Fruit fly (Drosophila melanogaster): ENCODE measurements around the gene Pde1c.
A peak's percentile ranks its signal among the peaks of the same experiment; 100 is the strongest.

Pde1c gene

dm6 chr2L:11973145-11973738 lies 44.9 kb upstream of the Pde1c start:
- TF ChIP-seq CG15011 (GFP tag; optimal IDR thresholded peaks at IDR 0.05) (no peak), Six4 (GFP tag; optimal IDR thresholded peaks at IDR 0.05) (no peak), btn (GFP tag; optimal IDR thresholded peaks at IDR 0.05) (no peak), al (GFP tag; IDR thresholded peaks at IDR 0.05) (no peak), sna (GFP tag; IDR thresholded peaks at IDR 0.05; ENCODE audit: partially characterized antibody) (no peak), CG4360 (GFP tag; IDR thresholded peaks at IDR 0.05) (peak; percentile 85), ems (GFP tag; optimal IDR thresholded peaks at IDR 0.05) (no peak), tx (GFP tag; optimal IDR thresholded peaks at IDR 0.05) (no peak), lilli (GFP tag; optimal IDR thresholded peaks at IDR 0.05) (no peak), bsh (GFP tag; optimal IDR thresholded peaks at IDR 0.05) (no peak), CG13894 (tag; optimal IDR thresholded peaks at IDR 0.05) (peak; percentile 54), Max (GFP tag; optimal IDR thresholded peaks at IDR 0.05) (no peak), Kr (GFP tag; optimal IDR thresholded peaks at IDR 0.05) (peak; percentile 6), CG12155 (GFP tag; optimal IDR thresholded peaks at IDR 0.05) (no peak), CG5245 (GFP tag; optimal IDR thresholded peaks at IDR 0.05) (no peak), grn (GFP tag; optimal IDR thresholded peaks at IDR 0.05) (peak; percentile 34), wor (GFP tag; IDR thresholded peaks at IDR 0.05) (no peak), Nf-YB (GFP tag; optimal IDR thresholded peaks at IDR 0.05) (no peak), odd (GFP tag; optimal IDR thresholded peaks at IDR 0.05) (peak; percentile 23), CrebB (tag; optimal IDR thresholded peaks at IDR 0.05) (no peak), CG43689 (GFP tag; IDR thresholded peaks at IDR 0.05) (no peak), CG12659 (GFP tag; optimal IDR thresholded peaks at IDR 0.05) (no peak), cad (GFP tag; optimal IDR thresholded peaks at IDR 0.05) (peak; percentile 31), CG9932 (GFP tag; IDR thresholded peaks at IDR 0.05) (no peak), sens (GFP tag) (peak; percentile 44), CG12769 (tag; optimal IDR thresholded peaks at IDR 0.05) (no peak), Deaf1 (tag; optimal IDR thresholded peaks at IDR 0.05) (no peak), Mad (GFP tag; optimal IDR thresholded peaks at IDR 0.05) (no peak), CG2199 (GFP tag; IDR thresholded peaks at IDR 0.05) (peak; percentile 91), Oli (tag; optimal IDR thresholded peaks at IDR 0.05) (no peak), chinmo (GFP tag; IDR thresholded peaks at IDR 0.05; ENCODE audit: partially characterized antibody) (0 out of 4 replicates have a peak, but pooled peaks have one; percentile 19), Dll (GFP tag; IDR thresholded peaks at IDR 0.05; ENCODE audit: partially characterized antibody) (no peak), yki (optimal IDR thresholded peaks at IDR 0.05) (no peak), slp2 (GFP tag; optimal IDR thresholded peaks at IDR 0.05) (no peak), ttk (GFP tag; IDR thresholded peaks at IDR 0.05) (no peak), scrt (GFP tag; optimal IDR thresholded peaks at IDR 0.05) (no peak), CG9727 (GFP tag; optimal IDR thresholded peaks at IDR 0.05) (no peak), CG1792 (GFP tag; optimal IDR thresholded peaks at IDR 0.05) (no peak), pnt (GFP tag; optimal IDR thresholded peaks at IDR 0.05) (no peak), CG11398 (GFP tag; optimal IDR thresholded peaks at IDR 0.05) (no peak), pros (GFP tag; optimal IDR thresholded peaks at IDR 0.05) (peak; percentile 11), D (optimal IDR thresholded peaks at IDR 0.05) (no peak), D (GFP tag; optimal IDR thresholded peaks at IDR 0.05) (no peak), CG8944 (GFP tag; optimal IDR thresholded peaks at IDR 0.05) (no peak), sima (GFP tag; optimal IDR thresholded peaks at IDR 0.05) (no peak), CG7786 (GFP tag; optimal IDR thresholded peaks at IDR 0.05) (no peak), zen (tag; optimal IDR thresholded peaks at IDR 0.05) (no peak), aop (GFP tag; IDR thresholded peaks at IDR 0.05) (no peak), CG31224 (GFP tag; IDR thresholded peaks at IDR 0.05) (peak; percentile 41; the same call in 1 of the 2 replicates), Myb (GFP tag; optimal IDR thresholded peaks at IDR 0.05) (no peak), CG6254 (GFP tag; optimal IDR thresholded peaks at IDR 0.05) (no peak), da (GFP tag; optimal IDR thresholded peaks at IDR 0.05) (no peak)
